Comparison of ENCODE assay signal across 2 fruit fly cellular contexts in the genomic region with DNA sequence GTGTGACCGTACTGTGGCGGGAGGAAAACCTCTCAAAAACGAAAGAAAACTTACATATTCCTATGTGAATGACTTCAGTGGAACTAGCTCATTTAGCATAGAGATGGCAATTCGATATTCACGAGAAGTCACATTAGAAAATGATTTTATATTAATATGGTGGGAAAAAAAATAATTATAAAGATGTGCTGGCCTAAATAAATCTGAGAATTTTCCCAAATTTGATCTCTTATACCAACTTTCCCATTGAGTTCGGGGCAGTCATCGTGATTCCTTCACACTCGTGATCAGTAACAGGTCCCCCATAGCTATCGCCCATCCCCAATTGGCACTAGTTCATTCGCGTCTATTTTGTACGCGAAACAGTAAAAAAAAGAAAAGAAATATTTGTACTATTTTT.
TF ChIP-seq lines count a peak whose summit lies in the region.

A gene (minus strand): TSS at position 37 of the 400 bp plus-strand sequence.
A gene (plus strand): TSS at position 325 of the 400 bp plus-strand sequence.

TF ChIP-seq in whole organism, embryonic, 481 proteins besides CTCF, POLR2A, EP300 and RAD21 (continued from another document and continues in another):
- peak; percentile 73; the same call in 2 of the 3 replicates for TF ChIP-seq CG6791 (GFP tag; IDR thresholded peaks at IDR 0.05; lab: Robert Waterston, UW; ENCODE audit: partially characterized antibody)
- peak; percentile 90 for TF ChIP-seq CG1602 (GFP tag; optimal IDR thresholded peaks at IDR 0.05; lab: Kevin White, UChicago)
- TF ChIP-seq wor (GFP tag; IDR thresholded peaks at IDR 0.05; lab: Robert Waterston, UW) = peak; percentile 82
- peak; percentile 82 for TF ChIP-seq Camta (GFP tag; optimal IDR thresholded peaks at IDR 0.05; lab: Kevin White, UChicago)
- peak; percentile 78 for TF ChIP-seq CG10959 (GFP tag; IDR thresholded peaks at IDR 0.05; lab: Robert Waterston, UW)
- TF ChIP-seq hb (GFP tag; IDR thresholded peaks at IDR 0.05; lab: Robert Waterston, UW; ENCODE audit: partially characterized antibody) = peak; percentile 88
- TF ChIP-seq CG15073 (GFP tag; optimal IDR thresholded peaks at IDR 0.05; lab: Kevin White, UChicago) = peak; percentile 59
- peak; percentile 92 for TF ChIP-seq CG14860 (GFP tag; IDR thresholded peaks at IDR 0.05; lab: Robert Waterston, UW; ENCODE audit: partially characterized antibody)
- peak; percentile 35; the same call in 1 of the 2 replicates for TF ChIP-seq CkIIα-i1 (GFP tag; IDR thresholded peaks at IDR 0.05; lab: Robert Waterston, UW)
- no peak for TF ChIP-seq Eip74EF (GFP tag; optimal IDR thresholded peaks at IDR 0.05; lab: Kevin White, UChicago)
- TF ChIP-seq Hmr (GFP tag; optimal IDR thresholded peaks at IDR 0.05; lab: Kevin White, UChicago) = peak; percentile 87
- TF ChIP-seq chif (GFP tag; optimal IDR thresholded peaks at IDR 0.05; lab: Kevin White, UChicago) = peak; percentile 72 to 91
- peak; percentile 42 for TF ChIP-seq ATbp (GFP tag; optimal IDR thresholded peaks at IDR 0.05; lab: Kevin White, UChicago)
- TF ChIP-seq klu (GFP tag; IDR thresholded peaks at IDR 0.05; lab: Robert Waterston, UW) = peak; percentile 87
- peak; percentile 89 for TF ChIP-seq sob (GFP tag; IDR thresholded peaks at IDR 0.05; lab: Robert Waterston, UW)
- no peak for TF ChIP-seq z (GFP tag; IDR thresholded peaks at IDR 0.05; lab: Robert Waterston, UW)
- TF ChIP-seq CG5180 (GFP tag; optimal IDR thresholded peaks at IDR 0.05; lab: Kevin White, UChicago) = peak; percentile 26
- no peak for TF ChIP-seq usp (GFP tag; optimal IDR thresholded peaks at IDR 0.05; lab: Kevin White, UChicago)
- TF ChIP-seq phol (tag; optimal IDR thresholded peaks at IDR 0.05; lab: Kevin White, UChicago) = peak; percentile 92
- TF ChIP-seq ab (GFP tag; optimal IDR thresholded peaks at IDR 0.05; lab: Kevin White, UChicago) = peak; percentile 85
- peak; percentile 81; the same call in 2 of the 3 replicates for TF ChIP-seq H15 (GFP tag; IDR thresholded peaks at IDR 0.05; lab: Robert Waterston, UW)
- peak; percentile 54 for TF ChIP-seq Ravus (GFP tag; IDR thresholded peaks at IDR 0.05; lab: Robert Waterston, UW)
- TF ChIP-seq CG13775 (GFP tag; optimal IDR thresholded peaks at IDR 0.05; lab: Kevin White, UChicago) = peak; percentile 90
- peak; percentile 93 for TF ChIP-seq Scr (GFP tag; IDR thresholded peaks at IDR 0.05; lab: Robert Waterston, UW; ENCODE audit: partially characterized antibody)
- peak; percentile 85 for TF ChIP-seq vvl (GFP tag; IDR thresholded peaks at IDR 0.05; lab: Robert Waterston, UW)
- TF ChIP-seq pho (GFP tag; optimal IDR thresholded peaks at IDR 0.05; lab: Kevin White, UChicago) = peak; percentile 86
- no peak for TF ChIP-seq oc (tag; optimal IDR thresholded peaks at IDR 0.05; lab: Kevin White, UChicago)
- TF ChIP-seq CG6854 (GFP tag; optimal IDR thresholded peaks at IDR 0.05; lab: Kevin White, UChicago) = no peak
- TF ChIP-seq Bteb2 (GFP tag; optimal IDR thresholded peaks at IDR 0.05; lab: Kevin White, UChicago) = peak; percentile 74
- peak; percentile 90 for TF ChIP-seq az2 (GFP tag; optimal IDR thresholded peaks at IDR 0.05; lab: Kevin White, UChicago)
- TF ChIP-seq sr (GFP tag; IDR thresholded peaks at IDR 0.05; lab: Robert Waterston, UW) = no peak
- TF ChIP-seq CG10565 (GFP tag; optimal IDR thresholded peaks at IDR 0.05; lab: Kevin White, UChicago) = peak; percentile 46
- TF ChIP-seq TFAM (GFP tag; optimal IDR thresholded peaks at IDR 0.05; lab: Kevin White, UChicago) = peak; percentile 3
- TF ChIP-seq CG17829 (tag; optimal IDR thresholded peaks at IDR 0.05; lab: Kevin White, UChicago) = peak; percentile 81
- peak; percentile 64 for TF ChIP-seq D19B (GFP tag; optimal IDR thresholded peaks at IDR 0.05; lab: Kevin White, UChicago)
- peak; percentile 38; the same call in 1 of the 2 replicates for TF ChIP-seq ato (GFP tag; IDR thresholded peaks at IDR 0.05; lab: Robert Waterston, UW; ENCODE audit: partially characterized antibody)
- peak; percentile 33 for TF ChIP-seq Dp (GFP tag; optimal IDR thresholded peaks at IDR 0.05; lab: Kevin White, UChicago)
- peak; percentile 71; the same call in 2 of the 3 replicates for TF ChIP-seq CG2889 (GFP tag; IDR thresholded peaks at IDR 0.05; lab: Robert Waterston, UW)
- TF ChIP-seq BtbVII (GFP tag; optimal IDR thresholded peaks at IDR 0.05; lab: Kevin White, UChicago) = peak; percentile 6
- TF ChIP-seq da (GFP tag; optimal IDR thresholded peaks at IDR 0.05; lab: Kevin White, UChicago) = peak; percentile 60
- peak; percentile 87 for TF ChIP-seq CG33213 (GFP tag; optimal IDR thresholded peaks at IDR 0.05; lab: Kevin White, UChicago)
- TF ChIP-seq Hey (tag; optimal IDR thresholded peaks at IDR 0.05; lab: Kevin White, UChicago) = peak; percentile 47
- TF ChIP-seq p53 (GFP tag; optimal IDR thresholded peaks at IDR 0.05; lab: Kevin White, UChicago) = peak; percentile 78
- peak; percentile 25; the same call in 1 of the 3 replicates for TF ChIP-seq CG2199 (GFP tag; IDR thresholded peaks at IDR 0.05; lab: Robert Waterston, UW)
- TF ChIP-seq vfl (GFP tag; optimal IDR thresholded peaks at IDR 0.05; lab: Kevin White, UChicago) = peak; percentile 83
- TF ChIP-seq CG9727 (GFP tag; optimal IDR thresholded peaks at IDR 0.05; lab: Kevin White, UChicago) = peak; percentile 83
- TF ChIP-seq CG32772 (GFP tag; IDR thresholded peaks at IDR 0.05; lab: Robert Waterston, UW) = peak; percentile 87
- TF ChIP-seq CG34422 (GFP tag; IDR thresholded peaks at IDR 0.05; lab: Robert Waterston, UW) = peak; percentile 88
- peak; percentile 67 for TF ChIP-seq psq (GFP tag; optimal IDR thresholded peaks at IDR 0.05; lab: Kevin White, UChicago)
- TF ChIP-seq CG9817 (tag; optimal IDR thresholded peaks at IDR 0.05; lab: Kevin White, UChicago) = peak; percentile 94
- peak; percentile 53 for TF ChIP-seq CG9437 (GFP tag; optimal IDR thresholded peaks at IDR 0.05; lab: Kevin White, UChicago)
- TF ChIP-seq dpn (GFP tag; optimal IDR thresholded peaks at IDR 0.05; lab: Kevin White, UChicago) = peak; percentile 87 to 90
- TF ChIP-seq CG1792 (GFP tag; optimal IDR thresholded peaks at IDR 0.05; lab: Kevin White, UChicago) = peak; percentile 63
- peak; percentile 80 for TF ChIP-seq ken (GFP tag; IDR thresholded peaks at IDR 0.05; lab: Robert Waterston, UW)
- no peak for TF ChIP-seq bowl (GFP tag; IDR thresholded peaks at IDR 0.05; lab: Robert Waterston, UW)
- peak; percentile 63 for TF ChIP-seq CG2116 (GFP tag; optimal IDR thresholded peaks at IDR 0.05; lab: Kevin White, UChicago)
- peak in 1 of 2 experiments; percentile 39 for TF ChIP-seq crp (GFP tag; optimal IDR thresholded peaks at IDR 0.05; lab: Kevin White, UChicago)
- TF ChIP-seq ro (GFP tag; IDR thresholded peaks at IDR 0.05; lab: Robert Waterston, UW) = peak; percentile 80
- TF ChIP-seq HLHmδ (GFP tag; optimal IDR thresholded peaks at IDR 0.05; lab: Kevin White, UChicago) = no peak
- TF ChIP-seq lbe (GFP tag; optimal IDR thresholded peaks at IDR 0.05; lab: Kevin White, UChicago) = no peak
- TF ChIP-seq CG15696 (tag; optimal IDR thresholded peaks at IDR 0.05; lab: Kevin White, UChicago) = peak; percentile 91

TF ChIP-seq in whole organism, prepupa, 60 proteins besides CTCF, POLR2A, EP300 and RAD21 (continued from another document):
- TF ChIP-seq Hr4 (GFP tag; optimal IDR thresholded peaks at IDR 0.05; lab: Kevin White, UChicago) = peak; percentile 87
- TF ChIP-seq Sox102F (GFP tag; optimal IDR thresholded peaks at IDR 0.05; lab: Kevin White, UChicago) = no peak
- TF ChIP-seq CG6854 (GFP tag; optimal IDR thresholded peaks at IDR 0.05; lab: Kevin White, UChicago) = no peak
- peak; percentile 76 for TF ChIP-seq CG6163 (GFP tag; IDR thresholded peaks at IDR 0.05; lab: Robert Waterston, UW)
- TF ChIP-seq OdsH (GFP tag; optimal IDR thresholded peaks at IDR 0.05; lab: Kevin White, UChicago) = peak; percentile 90
- peak; percentile 75 for TF ChIP-seq CG8319 (GFP tag; optimal IDR thresholded peaks at IDR 0.05; lab: Kevin White, UChicago)
- TF ChIP-seq Met (GFP tag; optimal IDR thresholded peaks at IDR 0.05; lab: Kevin White, UChicago) = no peak
- peak; percentile 79 for TF ChIP-seq CG3919 (GFP tag; optimal IDR thresholded peaks at IDR 0.05; lab: Kevin White, UChicago)
- TF ChIP-seq Gug (GFP tag; IDR thresholded peaks at IDR 0.05; lab: Robert Waterston, UW) = peak; percentile 85
- TF ChIP-seq CG1621 (tag; optimal IDR thresholded peaks at IDR 0.05; lab: Kevin White, UChicago) = no peak
- TF ChIP-seq CG3032 (tag; optimal IDR thresholded peaks at IDR 0.05; lab: Kevin White, UChicago) = peak; percentile 84
TF ChIP-seq in whole organism, prepupa: peak in this region for 40.
